Fruit fly (Drosophila melanogaster) whole organism, embryonic: ENCODE data around the gene Pgm1.
A peak's percentile ranks its signal among the peaks of the same experiment; 100 is the strongest.

Experiments
- Awh ChIP-seq: fragments of 200-800 bp; sonication (Bioruptor generic); IDR thresholded peaks from 2 replicates; pipeline ENCODE4, ENCODE4 v1.3.6; 2022; ENCODE audit warnings: missing biosample characterization, missing genetic modification characterization
- B-H1 ChIP-seq: fragments of 200-800 bp; sonication (Bioruptor generic); IDR thresholded peaks from 3 replicates; pipeline ENCODE4 v1.3.6; 2022; ENCODE audit warnings: missing biosample characterization, missing genetic modification characterization
- Bdp1 ChIP-seq: fragments of 200-800 bp; sonication (Bioruptor generic); optimal IDR thresholded peaks from 3 replicates; lab custom pipeline; 2016; ENCODE audit warnings: missing biosample characterization, missing genetic modification characterization
- Bgb ChIP-seq: fragments of 200-800 bp; sonication (Bioruptor generic); IDR thresholded peaks from 2 replicates; pipeline ENCODE4 v1.3.6; 2022; ENCODE audit warnings: missing biosample characterization, missing genetic modification characterization; ENCODE audit not compliant: partially characterized antibody
- BtbVII ChIP-seq: fragments of 200-800 bp; sonication (Bioruptor generic); optimal IDR thresholded peaks from 3 replicates; lab custom pipeline; 2017; ENCODE audit warnings: missing biosample characterization, mild to moderate bottlenecking, missing genetic modification characterization
- CG10979 ChIP-seq: fragments of 200-800 bp; sonication (Bioruptor generic); optimal IDR thresholded peaks from 2 replicates; lab custom pipeline; 2018; ENCODE audit warnings: missing biosample characterization, mild to moderate bottlenecking, missing genetic modification characterization, moderate library complexity
- CG11247 ChIP-seq: fragments of 200-800 bp; sonication (Bioruptor generic); IDR thresholded peaks from 2 replicates; pipeline ENCODE4 v1.3.6; 2022; ENCODE audit warnings: missing biosample characterization, missing genetic modification characterization
- CG11504 ChIP-seq: fragments of 200-800 bp; sonication (Bioruptor generic); optimal IDR thresholded peaks from 3 replicates; lab custom pipeline; 2019; ENCODE audit warnings: missing biosample characterization, mild to moderate bottlenecking, missing genetic modification characterization, moderate library complexity
- CG12659 ChIP-seq: fragments of 200-800 bp; sonication (Bioruptor generic); optimal IDR thresholded peaks from 3 replicates; lab custom pipeline; 2017; ENCODE audit warnings: mild to moderate bottlenecking, missing biosample characterization, missing genetic modification reagents, missing genetic modification characterization
- CG13775 ChIP-seq: fragments of 200-800 bp; sonication (Bioruptor generic); optimal IDR thresholded peaks from 3 replicates; lab custom pipeline; 2017; ENCODE audit warnings: missing biosample characterization, mild to moderate bottlenecking, missing genetic modification characterization
- CG14860 ChIP-seq: fragments of 200-800 bp; sonication (Bioruptor generic); IDR thresholded peaks from 3 replicates; pipeline ENCODE4 v1.3.6; 2022; ENCODE audit warnings: missing biosample characterization, missing genetic modification characterization; ENCODE audit not compliant: partially characterized antibody
- CG16863 ChIP-seq: fragments of 200-800 bp; sonication (Bioruptor generic); optimal IDR thresholded peaks from 3 replicates; lab custom pipeline; 2016; ENCODE audit warnings: missing biosample characterization, missing genetic modification characterization
- CG17186 ChIP-seq: fragments of 200-800 bp; sonication (Bioruptor generic); optimal IDR thresholded peaks from 3 replicates; lab custom pipeline; 2017; ENCODE audit warnings: missing biosample characterization, missing genetic modification reagents, missing genetic modification characterization
- CG17385 ChIP-seq: fragments of 200-800 bp; sonication (Bioruptor generic); optimal IDR thresholded peaks from 3 replicates; lab custom pipeline; 2018; ENCODE audit warnings: missing biosample characterization, mild to moderate bottlenecking, missing genetic modification characterization
- CG17568 ChIP-seq: fragments of 200-800 bp; sonication (Bioruptor generic); optimal IDR thresholded peaks from 2 replicates; lab custom pipeline; 2018; ENCODE audit warnings: missing biosample characterization, mild to moderate bottlenecking, missing genetic modification characterization, moderate library complexity
- CG2129 ChIP-seq: fragments of 200-800 bp; sonication (Bioruptor generic); IDR thresholded peaks from 2 replicates; pipeline ENCODE4 v1.3.6; 2022; ENCODE audit warnings: missing biosample characterization, missing genetic modification characterization; ENCODE audit not compliant: partially characterized antibody
- CG3163 ChIP-seq: fragments of 200-800 bp; sonication (Bioruptor generic); optimal IDR thresholded peaks from 3 replicates; lab custom pipeline; 2016; ENCODE audit warnings: missing biosample characterization, missing genetic modification characterization
- CG32772 ChIP-seq: fragments of 200-800 bp; sonication (Bioruptor generic); IDR thresholded peaks from 2 replicates; pipeline ENCODE4 v1.3.6; 2022; ENCODE audit warnings: missing biosample characterization, missing genetic modification characterization
- CG3407 ChIP-seq: fragments of 200-800 bp; sonication (Bioruptor generic); optimal IDR thresholded peaks from 2 replicates; lab custom pipeline; 2018; ENCODE audit warnings: missing biosample characterization, mild to moderate bottlenecking, missing genetic modification characterization
- CG34422 ChIP-seq: fragments of 200-800 bp; sonication (Bioruptor generic); IDR thresholded peaks from 3 replicates; pipeline ENCODE4 v1.3.6; 2022; ENCODE audit warnings: missing biosample characterization, missing genetic modification characterization
- CG3726 ChIP-seq: fragments of 200-800 bp; sonication (Bioruptor generic); IDR thresholded peaks from 3 replicates; pipeline ENCODE4, ENCODE4 v1.3.6; 2022; ENCODE audit warnings: missing biosample characterization, missing genetic modification characterization
- CG6175 ChIP-seq: fragments of 200-800 bp; sonication (Bioruptor generic); IDR thresholded peaks from 3 replicates; pipeline ENCODE4 v1.3.6; 2022; ENCODE audit warnings: missing biosample characterization, missing genetic modification characterization
- CG7372 ChIP-seq: fragments of 200-800 bp; sonication (Bioruptor generic); IDR thresholded peaks from 2 replicates; pipeline ENCODE4 v1.3.6; 2022; ENCODE audit warnings: missing biosample characterization, missing genetic modification characterization
- CG8281 ChIP-seq: fragments of 200-800 bp; sonication (Bioruptor generic); optimal IDR thresholded peaks from 2 replicates; lab custom pipeline; 2018; ENCODE audit warnings: missing biosample characterization, mild to moderate bottlenecking, missing genetic modification characterization, moderate library complexity
- CG8359 ChIP-seq: fragments of 200-800 bp; sonication (Bioruptor generic); optimal IDR thresholded peaks from 2 replicates; lab custom pipeline; 2017; ENCODE audit warnings: missing biosample characterization, mild to moderate bottlenecking, missing genetic modification characterization, borderline replicate concordance
- CG8478 ChIP-seq: fragments of >200 bp; optimal IDR thresholded peaks from 2 replicates; lab custom pipeline; 2018
- CG9437 ChIP-seq: fragments of 200-800 bp; sonication (Bioruptor generic); optimal IDR thresholded peaks from 2 replicates; lab custom pipeline; 2018; ENCODE audit warnings: missing biosample characterization, mild to moderate bottlenecking, missing genetic modification characterization
- CoRest ChIP-seq: fragments of 200-800 bp; sonication (Bioruptor generic); optimal IDR thresholded peaks from 3 replicates; lab custom pipeline; 2018; ENCODE audit warnings: missing biosample characterization, mild to moderate bottlenecking, missing genetic modification characterization, moderate library complexity
- CrebB ChIP-seq: fragments of 200-800 bp; sonication (Bioruptor generic); optimal IDR thresholded peaks from 3 replicates; lab custom pipeline; 2018; ENCODE audit warnings: missing biosample characterization, mild to moderate bottlenecking, missing genetic modification characterization
- Gsc ChIP-seq: fragments of 200-800 bp; sonication (Bioruptor generic); IDR thresholded peaks from 2 replicates; pipeline ENCODE4 v1.3.6; 2022; ENCODE audit warnings: missing biosample characterization, missing genetic modification characterization
- HLH3B ChIP-seq: fragments of 200-800 bp; sonication (Bioruptor generic); IDR thresholded peaks from 2 replicates; pipeline ENCODE4 v1.3.6; 2022; ENCODE audit warnings: missing biosample characterization, missing genetic modification characterization
- HLH4C ChIP-seq: fragments of 200-800 bp; sonication (Bioruptor generic); IDR thresholded peaks from 3 replicates; pipeline ENCODE4 v1.3.6; 2022; ENCODE audit warnings: missing biosample characterization, missing genetic modification characterization; ENCODE audit not compliant: partially characterized antibody
- HmgD ChIP-seq: fragments of 200-800 bp; sonication (Bioruptor generic); optimal IDR thresholded peaks from 3 replicates; lab custom pipeline; 2016; ENCODE audit warnings: missing biosample characterization, missing genetic modification characterization
- HmgZ ChIP-seq: fragments of 200-800 bp; sonication (Bioruptor generic); optimal IDR thresholded peaks from 2 replicates; lab custom pipeline; 2018; ENCODE audit warnings: missing biosample characterization, mild to moderate bottlenecking, missing genetic modification characterization
- Kr ChIP-seq: fragments of 200-800 bp; sonication (Bioruptor generic); optimal IDR thresholded peaks from 2 replicates; lab custom pipeline; 2017; ENCODE audit warnings: missing biosample characterization, mild to moderate bottlenecking, missing genetic modification characterization
- Lhr ChIP-seq: fragments of 200-800 bp; sonication (Bioruptor generic); optimal IDR thresholded peaks from 3 replicates; lab custom pipeline; 2017; ENCODE audit warnings: mild to moderate bottlenecking, missing biosample characterization, missing genetic modification reagents, missing genetic modification characterization
- Lpt ChIP-seq: fragments of >200 bp; optimal IDR thresholded peaks from 2 replicates; lab custom pipeline; 2018; ENCODE audit warnings: missing biosample characterization, missing genetic modification characterization
- NC2α ChIP-seq: fragments of 200-800 bp; sonication (Bioruptor generic); optimal IDR thresholded peaks from 2 replicates; lab custom pipeline; 2016; ENCODE audit warnings: missing biosample characterization, missing genetic modification characterization
- Nf-YB ChIP-seq: fragments of 200-800 bp; sonication (Bioruptor generic); optimal IDR thresholded peaks from 3 replicates; lab custom pipeline; 2019; ENCODE audit warnings: missing biosample characterization, mild to moderate bottlenecking, missing genetic modification characterization, moderate library complexity
- Rx ChIP-seq: fragments of 200-800 bp; sonication (Bioruptor generic); IDR thresholded peaks from 2 replicates; pipeline ENCODE4 v1.3.6; 2022; ENCODE audit warnings: missing biosample characterization, missing genetic modification characterization
- cg ChIP-seq: fragments of 200-800 bp; sonication (Bioruptor generic); optimal IDR thresholded peaks from 3 replicates; lab custom pipeline; 2019; ENCODE audit warnings: missing biosample characterization, mild to moderate bottlenecking, missing genetic modification characterization, moderate library complexity
- da ChIP-seq: fragments of 200-800 bp; sonication (Bioruptor generic); optimal IDR thresholded peaks from 2 replicates; lab custom pipeline; 2016; ENCODE audit warnings: missing biosample characterization, missing genetic modification characterization
- kah ChIP-seq: fragments of 200-800 bp; sonication (Bioruptor generic); optimal IDR thresholded peaks from 2 replicates; lab custom pipeline; 2018; ENCODE audit warnings: missing biosample characterization, mild to moderate bottlenecking, missing genetic modification characterization
- maf-S ChIP-seq: fragments of 200-800 bp; sonication (Bioruptor generic); optimal IDR thresholded peaks from 2 replicates; lab custom pipeline; 2016; ENCODE audit warnings: missing biosample characterization, missing genetic modification characterization
- p53 ChIP-seq: fragments of 200-800 bp; sonication (Bioruptor generic); optimal IDR thresholded peaks from 2 replicates; lab custom pipeline; 2016; ENCODE audit warnings: missing biosample characterization, missing genetic modification characterization
- peb ChIP-seq: fragments of 200-800 bp; sonication (Bioruptor generic); IDR thresholded peaks from 2 replicates; pipeline ENCODE4 v1.3.6; 2022; ENCODE audit warnings: missing biosample characterization, missing genetic modification characterization
- pzg ChIP-seq: fragments of 200-800 bp; sonication (Bioruptor generic); optimal IDR thresholded peaks from 3 replicates; lab custom pipeline; 2018; ENCODE audit warnings: missing biosample characterization, mild to moderate bottlenecking, missing genetic modification characterization, moderate library complexity
- shn ChIP-seq: fragments of 200-800 bp; sonication (Bioruptor generic); optimal IDR thresholded peaks from 3 replicates; lab custom pipeline; 2016; ENCODE audit warnings: missing biosample characterization, missing genetic modification characterization
- tap ChIP-seq: fragments of 200-800 bp; optimal IDR thresholded peaks from 3 replicates; lab custom pipeline; 2019; ENCODE audit warnings: missing biosample characterization, mild to moderate bottlenecking, missing genetic modification characterization, moderate library complexity

Gene Pgm1

DNA sequence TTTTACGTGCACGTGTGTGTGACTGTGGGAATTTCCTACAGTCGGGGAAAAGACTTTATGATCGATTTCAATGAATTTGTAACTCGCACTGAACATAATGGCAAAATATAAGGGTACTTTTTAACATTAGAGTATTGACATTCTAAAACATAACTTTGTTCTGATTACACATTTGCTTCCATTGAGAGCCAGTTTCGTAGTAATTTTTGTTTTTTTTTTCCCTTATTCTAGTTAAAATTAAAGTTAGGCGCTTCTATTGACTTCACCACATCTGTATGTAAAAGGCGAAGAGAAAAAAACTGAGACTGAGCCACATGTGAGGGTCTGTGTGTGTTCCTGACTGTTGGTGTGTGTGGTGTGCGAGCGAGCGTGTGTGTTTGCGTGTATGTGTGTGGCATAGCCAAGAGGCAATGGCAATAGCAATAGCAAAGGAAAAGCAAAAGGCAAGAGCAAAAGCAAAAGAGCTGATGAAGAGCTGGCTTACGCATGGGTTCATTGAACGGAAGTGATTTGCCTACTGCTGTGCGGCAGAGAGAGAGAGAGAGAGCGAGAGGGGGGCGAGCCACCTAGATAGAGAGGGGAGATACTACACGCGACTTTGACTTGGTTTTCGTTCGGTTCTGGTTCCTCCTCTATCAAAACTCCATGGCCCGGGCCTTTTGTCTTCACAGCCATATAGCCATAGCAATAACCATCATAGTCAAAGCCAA lies 33.7 kb upstream of the Pgm1 start (continued):
- TF ChIP-seq Kr (GFP tag; lab: Kevin White, UChicago) = no peak
- TF ChIP-seq CG3163 (GFP tag; lab: Kevin White, UChicago) = peak; percentile 88
- TF ChIP-seq CrebB (tag; lab: Kevin White, UChicago) = peak; percentile 23
- TF ChIP-seq CG34422 = peak; percentile 27; the same call in 2 of the 3 replicates
- TF ChIP-seq pzg (GFP tag; lab: Kevin White, UChicago) = no peak
- TF ChIP-seq B-H1 = peak; percentile 27; the same call in 1 of the 3 replicates
- TF ChIP-seq tap (tag; lab: Kevin White, UChicago) = peak; percentile 41
- peak; percentile 27 for TF ChIP-seq kah (GFP tag; lab: Kevin White, UChicago)
- peak; percentile 82 for TF ChIP-seq cg (GFP tag; lab: Kevin White, UChicago)
- no peak for TF ChIP-seq CG8478 (lab: Kevin White, UChicago)
- TF ChIP-seq CG9437 (GFP tag; lab: Kevin White, UChicago) = peak; percentile 65
- TF ChIP-seq BtbVII (GFP tag; lab: Kevin White, UChicago) = peak; percentile 80
- TF ChIP-seq Gsc = no peak
- peak; percentile 77 for TF ChIP-seq CG12659
- no peak for TF ChIP-seq CG8359 (GFP tag; lab: Kevin White, UChicago)
- peak; percentile 29 for TF ChIP-seq CG8281 (tag; lab: Kevin White, UChicago)
- TF ChIP-seq CG3407 (GFP tag; lab: Kevin White, UChicago) = peak; percentile 2
- TF ChIP-seq Lpt (GFP tag; lab: Kevin White, UChicago) = no peak
- peak; percentile 62 for TF ChIP-seq CG16863 (GFP tag; lab: Kevin White, UChicago)
- TF ChIP-seq CG17385 = peak; percentile 75
- TF ChIP-seq Awh (GFP tag; lab: Robert Waterston, UW) = no peak
- no peak for TF ChIP-seq CG3726 (GFP tag; lab: Robert Waterston, UW)
- TF ChIP-seq maf-S = peak; percentile 31
- TF ChIP-seq Bdp1 (GFP tag; lab: Kevin White, UChicago) = peak; percentile 34
- no peak for TF ChIP-seq CG14860 (GFP tag; lab: Robert Waterston, UW)
- TF ChIP-seq CG17186 (GFP tag; lab: Kevin White, UChicago) = no peak
- peak; percentile 62 for TF ChIP-seq CG17568 (GFP tag; lab: Kevin White, UChicago)
- TF ChIP-seq p53 (GFP tag; lab: Kevin White, UChicago) = no peak
- TF ChIP-seq HLH4C (GFP tag; lab: Robert Waterston, UW) = no peak
- TF ChIP-seq HmgZ (tag; lab: Kevin White, UChicago) = peak; percentile 73
- peak; percentile 65; the same call in 1 of the 3 replicates for TF ChIP-seq CG6175 (GFP tag; lab: Robert Waterston, UW)
- TF ChIP-seq peb (GFP tag; lab: Robert Waterston, UW) = 0 out of 2 replicates have a peak, but pooled peaks have one; percentile 17
- TF ChIP-seq Bgb = no peak
- TF ChIP-seq CG11504 (tag; lab: Kevin White, UChicago) = peak; percentile 87
- no peak; the same call in 1 of the 2 replicates for TF ChIP-seq CG11247 (GFP tag; lab: Robert Waterston, UW)
- peak; percentile 18; the same call in 1 of the 2 replicates for TF ChIP-seq Rx (GFP tag; lab: Robert Waterston, UW)
- no peak for TF ChIP-seq da
- TF ChIP-seq CG13775 = peak; percentile 47
- peak; percentile 71 for TF ChIP-seq CG10979 (tag; lab: Kevin White, UChicago)
- TF ChIP-seq Nf-YB (GFP tag; lab: Kevin White, UChicago) = peak; percentile 53
- TF ChIP-seq CG2129 = no peak
- peak; percentile 5 for TF ChIP-seq HmgD (GFP tag; lab: Kevin White, UChicago)
- peak; percentile 59 for TF ChIP-seq shn
- peak; percentile 57; the same call in 1 of the 2 replicates for TF ChIP-seq CG32772
- peak; percentile 66 for TF ChIP-seq HLH3B (GFP tag; lab: Robert Waterston, UW)
- peak; percentile 6 for TF ChIP-seq Lhr
- TF ChIP-seq CoRest = peak; percentile 86
- peak; percentile 12 for TF ChIP-seq NC2α (GFP tag; lab: Kevin White, UChicago)
- no peak for TF ChIP-seq CG7372 (GFP tag; lab: Robert Waterston, UW)
